Worm (Caenorhabditis elegans) whole organism, L1 larva: ENCODE results near the gene T19D12.10.

ENCODE experiments used
- aly-2 ChIP-seq: fragments of 150-350 bp; optimal IDR thresholded peaks from 2 replicates; lab custom pipeline; 2014; ENCODE audit warnings: missing biosample characterization, missing genetic modification characterization
- ceh-82 ChIP-seq, 3 experiments: fragments of 150-350 bp in 1 of 3; sonication (generic microtip) in 2 of 3; optimal IDR thresholded peaks; 2 replicates each; lab custom pipeline; 2014 to 2017; ENCODE audit warnings: missing biosample characterization in 3 of 3, missing genetic modification characterization in 3 of 3
- dpl-1 ChIP-seq, 3 experiments: fragments of 150-350 bp in 2 of 3; sonication (generic microtip) in 1 of 3; optimal IDR thresholded peaks; 2 replicates each; lab custom pipeline; 2014 to 2017; ENCODE audit warnings: missing biosample characterization in 3 of 3, missing genetic modification characterization in 3 of 3, missing genetic modification reagents in 3 of 3
- egl-27 ChIP-seq, 2 experiments: fragments of 150-350 bp in 1 of 2; sonication (generic microtip); optimal IDR thresholded peaks; 3 replicates each; lab custom pipeline; 2017 to 2018; ENCODE audit warnings: missing biosample characterization in 2 of 2, missing genetic modification characterization in 2 of 2, missing genetic modification reagents in 2 of 2
- fkh-10 ChIP-seq: sonication (generic microtip); optimal IDR thresholded peaks from 2 replicates; lab custom pipeline; 2017; ENCODE audit warnings: missing biosample characterization, missing genetic modification reagents, missing genetic modification characterization
- hpl-2 ChIP-seq: fragments of 150-350 bp; optimal IDR thresholded peaks from 2 replicates; lab custom pipeline; 2014; ENCODE audit warnings: missing biosample characterization, missing genetic modification reagents, missing genetic modification characterization
- jun-1 ChIP-seq: fragments of 150-350 bp; optimal IDR thresholded peaks from 2 replicates; lab custom pipeline; 2014; ENCODE audit warnings: missing biosample characterization, missing genetic modification reagents, missing genetic modification characterization
- lin-13 ChIP-seq: fragments of 150-350 bp; optimal IDR thresholded peaks from 2 replicates; lab custom pipeline; 2014; ENCODE audit warnings: missing biosample characterization, missing genetic modification reagents, missing genetic modification characterization
- nhr-11 ChIP-seq: fragments of 150-350 bp; optimal IDR thresholded peaks from 2 replicates; lab custom pipeline; 2014; ENCODE audit warnings: missing biosample characterization, missing genetic modification characterization
- skn-1 ChIP-seq: fragments of 150-350 bp; optimal IDR thresholded peaks from 2 replicates; lab custom pipeline; 2014; ENCODE audit warnings: missing biosample characterization, missing genetic modification characterization
- unc-86 ChIP-seq: sonication (generic microtip); optimal IDR thresholded peaks from 2 replicates; lab custom pipeline; 2016; ENCODE audit warnings: missing genetic modification characterization, missing compliant biosample characterization
- zip-4 ChIP-seq: fragments of 200-800 bp; sonication (Bioruptor generic); optimal IDR thresholded peaks from 2 replicates; lab custom pipeline; 2018; ENCODE audit warnings: mild to moderate bottlenecking, missing genetic modification characterization, moderate library complexity, missing compliant biosample characterization

- no peak for TF ChIP-seq hpl-2 (GFP tag; lab: Kevin White, UChicago)
- no peak for TF ChIP-seq fkh-10 (GFP tag; lab: Kevin White, UChicago)
- peak in 1 of 3 experiments; percentile 14 for TF ChIP-seq ceh-82 (tag; optimal IDR thresholded peaks at IDR 0.05; lab: Kevin White, UChicago)
- TF ChIP-seq dpl-1 (GFP tag; optimal IDR thresholded peaks at IDR 0.05; lab: Kevin White, UChicago), result peak in 2 of 3 experiments; percentile 46 to 54
- TF ChIP-seq nhr-11 (tag; lab: Kevin White, UChicago), result no peak
- no peak for TF ChIP-seq zip-4 (GFP tag; lab: Kevin White, UChicago)
- TF ChIP-seq skn-1 (tag; lab: Kevin White, UChicago), result no peak
- no peak for TF ChIP-seq jun-1 (tag; lab: Kevin White, UChicago)
- no peak for TF ChIP-seq lin-13 (GFP tag; lab: Kevin White, UChicago)
- no peak for TF ChIP-seq unc-86 (tag; lab: Kevin White, UChicago)
- TF ChIP-seq aly-2 (tag; lab: Kevin White, UChicago), result no peak
- no peak for TF ChIP-seq egl-27 (tag; optimal IDR thresholded peaks at IDR 0.05; lab: Kevin White, UChicago)
Observed at ce11 chrII:6609315-6609842, 49.3 kb downstream of the T19D12.10 start, which contains the start of gene epg-5.
